Worm (Caenorhabditis elegans) whole organism, L3 larva: Measurements from ENCODE around the gene F45E1.5.

Experiments
- R02D3.7 ChIP-seq: fragments of 150-350 bp; optimal IDR thresholded peaks from 2 replicates; lab custom pipeline; 2014; ENCODE audit warnings: missing biosample characterization, missing genetic modification characterization
- ZK546.5 ChIP-seq: sonication (generic microtip); optimal IDR thresholded peaks from 2 replicates; lab custom pipeline; 2017; ENCODE audit warnings: missing biosample characterization, missing genetic modification characterization
- aly-2 ChIP-seq: fragments of 150-350 bp; optimal IDR thresholded peaks from 2 replicates; lab custom pipeline; 2014; ENCODE audit warnings: missing biosample characterization, missing genetic modification characterization
- ama-1 ChIP-seq: fragments of 150-350 bp; optimal IDR thresholded peaks from 2 replicates; lab custom pipeline; 2018
- ceh-16 ChIP-seq: sonication (generic microtip); optimal IDR thresholded peaks from 2 replicates; lab custom pipeline; 2017; ENCODE audit warnings: missing biosample characterization, missing genetic modification characterization
- ceh-28 ChIP-seq: fragments of 150-350 bp; optimal IDR thresholded peaks from 2 replicates; lab custom pipeline; 2014; ENCODE audit warnings: missing biosample characterization, missing genetic modification reagents, missing genetic modification characterization
- ceh-82 ChIP-seq: fragments of 150-350 bp; optimal IDR thresholded peaks from 2 replicates; lab custom pipeline; 2014; ENCODE audit warnings: missing biosample characterization, missing genetic modification characterization
- ceh-9 ChIP-seq: sonication (generic microtip); optimal IDR thresholded peaks from 2 replicates; lab custom pipeline; 2018; ENCODE audit warnings: missing biosample characterization, missing genetic modification characterization
- daf-12 ChIP-seq: fragments of 150-350 bp; optimal IDR thresholded peaks from 2 replicates; lab custom pipeline; 2014; ENCODE audit warnings: missing biosample characterization, missing genetic modification reagents, missing genetic modification characterization
- elt-2 ChIP-seq: sonication (generic microtip); optimal IDR thresholded peaks from 2 replicates; lab custom pipeline; 2016; ENCODE audit warnings: missing genetic modification reagents, mild to moderate bottlenecking, missing genetic modification characterization, missing compliant biosample characterization
- elt-3 ChIP-seq, 3 experiments: fragments of 150-350 bp in 1 of 3; sonication (generic microtip) in 2 of 3; optimal IDR thresholded peaks; 2 replicates in 2 of 3; 4 replicates in 1 of 3; lab custom pipeline; 2014 to 2017; ENCODE audit warnings: missing biosample characterization in 3 of 3, missing genetic modification characterization in 3 of 3
- eor-1 ChIP-seq, 2 experiments: fragments of 150-350 bp; optimal IDR thresholded peaks; 2 replicates each; lab custom pipeline; 2014 to 2018; ENCODE audit warnings: missing biosample characterization in 2 of 2, missing genetic modification characterization in 2 of 2
- fkh-10 ChIP-seq: sonication (generic microtip); optimal IDR thresholded peaks from 2 replicates; lab custom pipeline; 2017; ENCODE audit warnings: missing biosample characterization, missing genetic modification reagents, missing genetic modification characterization
- fkh-2 ChIP-seq: fragments of 150-350 bp; optimal IDR thresholded peaks from 2 replicates; lab custom pipeline; 2014; ENCODE audit warnings: missing biosample characterization, missing genetic modification reagents, missing genetic modification characterization
- hmg-11 ChIP-seq: sonication (generic microtip); optimal IDR thresholded peaks from 2 replicates; lab custom pipeline; 2016; ENCODE audit warnings: missing genetic modification characterization, missing compliant biosample characterization
- jun-1 ChIP-seq: fragments of 150-350 bp; optimal IDR thresholded peaks from 2 replicates; lab custom pipeline; 2014; ENCODE audit warnings: missing biosample characterization, missing genetic modification reagents, missing genetic modification characterization
- lin-15B ChIP-seq: fragments of 150-350 bp; optimal IDR thresholded peaks from 2 replicates; lab custom pipeline; 2014; ENCODE audit warnings: missing biosample characterization, missing genetic modification characterization
- lsy-12 ChIP-seq: sonication (generic microtip); optimal IDR thresholded peaks from 2 replicates; lab custom pipeline; 2016; ENCODE audit warnings: mild to moderate bottlenecking, missing genetic modification characterization, missing compliant biosample characterization
- mdl-1 ChIP-seq: fragments of 150-350 bp; optimal IDR thresholded peaks from 2 replicates; lab custom pipeline; 2014; ENCODE audit warnings: missing biosample characterization, missing genetic modification characterization
- mml-1 ChIP-seq: fragments of 150-350 bp; sonication (generic microtip); optimal IDR thresholded peaks from 3 replicates; lab custom pipeline; 2014; ENCODE audit warnings: missing biosample characterization, missing genetic modification characterization
- nfya-1 ChIP-seq: sonication (generic microtip); optimal IDR thresholded peaks from 2 replicates; lab custom pipeline; 2017; ENCODE audit warnings: missing genetic modification characterization, mild to moderate bottlenecking, missing compliant biosample characterization, antibody characterized with exemption, moderate library complexity; ENCODE audit not compliant: insufficient read depth
- nhr-23 ChIP-seq: fragments of 150-350 bp; optimal IDR thresholded peaks from 2 replicates; lab custom pipeline; 2014; ENCODE audit warnings: missing biosample characterization, missing genetic modification reagents, missing genetic modification characterization
- nhr-237 ChIP-seq: fragments of 150-350 bp; optimal IDR thresholded peaks from 2 replicates; lab custom pipeline; 2014; ENCODE audit warnings: missing biosample characterization, missing genetic modification characterization
- nhr-25 ChIP-seq: sonication (generic microtip); optimal IDR thresholded peaks from 2 replicates; lab custom pipeline; 2017; ENCODE audit warnings: missing biosample characterization, missing genetic modification characterization
- nhr-28 ChIP-seq: fragments of 150-350 bp; optimal IDR thresholded peaks from 2 replicates; lab custom pipeline; 2014; ENCODE audit warnings: missing biosample characterization, missing genetic modification characterization
- nhr-43 ChIP-seq: sonication (generic microtip); optimal IDR thresholded peaks from 2 replicates; lab custom pipeline; 2016; ENCODE audit warnings: mild to moderate bottlenecking, missing genetic modification characterization, missing compliant biosample characterization; ENCODE audit not compliant: poor library complexity, severe bottlenecking
- nhr-76 ChIP-seq: fragments of 150-350 bp; sonication (generic microtip); optimal IDR thresholded peaks from 5 replicates; lab custom pipeline; 2014; ENCODE audit warnings: missing biosample characterization, missing genetic modification characterization
- nhr-77 ChIP-seq: fragments of 150-350 bp; optimal IDR thresholded peaks from 2 replicates; lab custom pipeline; 2014; ENCODE audit warnings: missing biosample characterization, missing genetic modification characterization
- pha-4 ChIP-seq: fragments of 150-350 bp; optimal IDR thresholded peaks from 2 replicates; lab custom pipeline; 2014; ENCODE audit warnings: missing biosample characterization, missing genetic modification reagents, missing genetic modification characterization
- pqm-1 ChIP-seq: fragments of 150-350 bp; optimal IDR thresholded peaks from 2 replicates; lab custom pipeline; 2017; ENCODE audit warnings: missing biosample characterization, missing genetic modification characterization, inconsistent platforms
- skn-1 ChIP-seq: fragments of 150-350 bp; optimal IDR thresholded peaks from 2 replicates; lab custom pipeline; 2014; ENCODE audit warnings: missing biosample characterization, missing genetic modification characterization
- snpc-4 ChIP-seq: fragments of 150-350 bp; optimal IDR thresholded peaks from 2 replicates; lab custom pipeline; 2014; ENCODE audit warnings: missing biosample characterization, missing genetic modification characterization
- tbx-2 ChIP-seq: sonication (generic microtip); optimal IDR thresholded peaks from 2 replicates; lab custom pipeline; 2016; ENCODE audit warnings: mild to moderate bottlenecking, missing genetic modification characterization, missing compliant biosample characterization
- unc-39 ChIP-seq: sonication (generic microtip); optimal IDR thresholded peaks from 4 replicates; lab custom pipeline; 2017; ENCODE audit warnings: missing biosample characterization, missing genetic modification characterization
- unc-62 ChIP-seq: fragments of 150-350 bp; sonication (generic microtip); optimal IDR thresholded peaks from 4 replicates; lab custom pipeline; 2014; ENCODE audit warnings: missing biosample characterization, missing genetic modification reagents, missing genetic modification characterization
- zag-1 ChIP-seq: fragments of 150-350 bp; optimal IDR thresholded peaks from 2 replicates; lab custom pipeline; 2014; ENCODE audit warnings: missing biosample characterization, missing genetic modification characterization
- ztf-11 ChIP-seq: fragments of 150-350 bp; optimal IDR thresholded peaks from 2 replicates; lab custom pipeline; 2014; ENCODE audit warnings: missing biosample characterization, missing genetic modification characterization
- ztf-4 ChIP-seq: fragments of 150-350 bp; optimal IDR thresholded peaks from 2 replicates; lab custom pipeline; 2014; ENCODE audit warnings: missing biosample characterization, missing genetic modification characterization

The F45E1.5 gene

DNA sequence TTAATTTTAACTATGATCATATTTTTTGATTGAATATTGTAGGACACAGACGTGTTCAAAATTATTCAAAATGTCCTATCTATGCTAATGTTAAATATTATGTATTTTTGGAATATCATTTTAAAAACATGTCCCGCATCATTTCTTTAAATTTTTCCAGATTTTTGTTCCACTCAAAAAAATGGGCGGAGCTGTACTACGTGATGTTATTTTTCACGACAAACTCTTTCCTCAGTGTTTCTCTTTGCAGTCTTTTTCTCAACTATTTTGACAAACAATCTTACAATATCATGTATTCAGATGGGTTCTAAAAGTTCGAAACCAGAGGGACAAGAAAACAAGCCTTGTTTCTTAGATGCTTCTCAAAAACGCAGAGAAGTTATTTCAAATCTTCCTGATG lies at the start of gene F45E1.5:
Gene F45E1.5 (plus strand): TSS at position 301 of the 400 bp plus-strand sequence.
- TF ChIP-seq ztf-11 (tag; lab: Kevin White, UChicago) (no peak), aly-2 (no peak), pqm-1 (tag; lab: Kevin White, UChicago) (no peak), nhr-23 (tag; lab: Kevin White, UChicago) (no peak), unc-39 (tag; lab: Kevin White, UChicago) (no peak), elt-2 (tag; lab: Kevin White, UChicago) (no peak), ceh-82 (no peak), ceh-9 (tag; lab: Kevin White, UChicago) (no peak), nhr-76 (no peak), mml-1 (no peak), mdl-1 (tag; lab: Kevin White, UChicago) (no peak)

DNA sequence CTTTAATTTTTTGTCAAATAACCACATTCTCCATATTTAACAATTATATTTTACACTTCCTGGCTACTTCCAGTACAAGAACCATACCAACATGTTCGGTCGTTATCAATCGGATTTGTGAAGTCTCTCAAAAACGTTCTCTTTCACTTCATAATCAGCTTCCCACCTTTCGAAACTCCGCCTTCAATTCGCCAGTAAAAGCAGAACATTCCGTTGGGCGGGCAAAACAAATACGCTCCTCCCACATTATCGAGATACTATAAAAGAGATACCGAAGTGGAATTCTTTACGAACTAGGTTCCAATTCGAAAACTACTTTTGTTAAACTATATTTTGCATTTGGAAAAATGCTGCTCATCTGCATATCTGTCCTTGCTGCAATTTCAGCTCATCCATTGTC lies 46.0 kb upstream of the F45E1.5 start, which contains the start of gene zig-3:
Gene zig-3 (plus strand): TSS at position 301 of the 400 bp plus-strand sequence.
- no peak for TF ChIP-seq ZK546.5 (tag; lab: Kevin White, UChicago)
- TF ChIP-seq fkh-2 (tag; lab: Kevin White, UChicago): no peak
- TF ChIP-seq tbx-2 (tag; lab: Kevin White, UChicago): no peak
- no peak for TF ChIP-seq ztf-11 (tag; lab: Kevin White, UChicago)
- TF ChIP-seq unc-62 (GFP tag; lab: Kevin White, UChicago): no peak
- no peak for TF ChIP-seq nhr-28 (tag; lab: Kevin White, UChicago)
- no peak for TF ChIP-seq zag-1 (tag; lab: Kevin White, UChicago)
- TF ChIP-seq nhr-43 (tag; lab: Kevin White, UChicago): no peak
- no peak for TF ChIP-seq pha-4
- no peak for TF ChIP-seq pqm-1 (tag; lab: Kevin White, UChicago)
- TF ChIP-seq ceh-28 (tag; lab: Kevin White, UChicago): no peak
- TF ChIP-seq lsy-12 (tag; lab: Kevin White, UChicago): no peak
- no peak for TF ChIP-seq ztf-4
- no peak for TF ChIP-seq R02D3.7 (tag; lab: Kevin White, UChicago)
- no peak for TF ChIP-seq lin-15B (tag; lab: Kevin White, UChicago)
- no peak for TF ChIP-seq ceh-9 (tag; lab: Kevin White, UChicago)
- no peak for TF ChIP-seq ceh-16 (tag; lab: Kevin White, UChicago)
- no peak for TF ChIP-seq daf-12 (tag; lab: Kevin White, UChicago)
- no peak for TF ChIP-seq nfya-1 (tag; lab: Kevin White, UChicago)
- no peak for TF ChIP-seq ceh-82

DNA sequence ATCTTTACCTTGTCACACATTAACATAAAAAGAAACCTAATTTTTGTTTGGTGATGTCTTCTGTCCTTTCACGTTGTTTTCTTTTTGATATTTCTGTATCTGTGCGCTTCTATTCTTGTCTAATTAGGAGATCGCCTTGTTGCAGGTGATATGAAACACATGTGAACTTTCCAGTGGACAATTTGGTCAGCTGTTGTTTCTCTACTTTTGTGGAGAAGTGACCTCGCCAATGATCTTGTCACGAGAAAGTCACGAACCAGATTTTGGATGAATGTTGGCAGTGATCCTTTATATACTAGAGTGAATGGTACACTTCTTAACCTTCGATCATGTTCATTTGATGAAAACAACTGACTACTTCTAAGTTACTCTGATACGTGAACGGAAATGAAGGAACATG lies 44.0 kb upstream of the F45E1.5 start:
- no peak for TF ChIP-seq jun-1
- no peak for TF ChIP-seq R02D3.7 (tag; lab: Kevin White, UChicago)
- no peak for TF ChIP-seq elt-3 (tag; optimal IDR thresholded peaks at IDR 0.05; lab: Kevin White, UChicago)
- no peak for TF ChIP-seq nfya-1 (tag; lab: Kevin White, UChicago)
- no peak for TF ChIP-seq mml-1
- no peak for TF ChIP-seq nhr-43 (tag; lab: Kevin White, UChicago)
- TF ChIP-seq ztf-11 (tag; lab: Kevin White, UChicago): no peak
- TF ChIP-seq fkh-10 (GFP tag; lab: Kevin White, UChicago): no peak
- no peak for TF ChIP-seq ama-1 (lab: Kevin White, UChicago)
- TF ChIP-seq fkh-2 (tag; lab: Kevin White, UChicago): no peak
- TF ChIP-seq eor-1 (tag; optimal IDR thresholded peaks at IDR 0.05; lab: Kevin White, UChicago): no peak
- no peak for TF ChIP-seq mdl-1 (tag; lab: Kevin White, UChicago)
- TF ChIP-seq nhr-77 (tag; lab: Kevin White, UChicago): no peak
- TF ChIP-seq nhr-76: no peak
- TF ChIP-seq zag-1 (tag; lab: Kevin White, UChicago): no peak

DNA sequence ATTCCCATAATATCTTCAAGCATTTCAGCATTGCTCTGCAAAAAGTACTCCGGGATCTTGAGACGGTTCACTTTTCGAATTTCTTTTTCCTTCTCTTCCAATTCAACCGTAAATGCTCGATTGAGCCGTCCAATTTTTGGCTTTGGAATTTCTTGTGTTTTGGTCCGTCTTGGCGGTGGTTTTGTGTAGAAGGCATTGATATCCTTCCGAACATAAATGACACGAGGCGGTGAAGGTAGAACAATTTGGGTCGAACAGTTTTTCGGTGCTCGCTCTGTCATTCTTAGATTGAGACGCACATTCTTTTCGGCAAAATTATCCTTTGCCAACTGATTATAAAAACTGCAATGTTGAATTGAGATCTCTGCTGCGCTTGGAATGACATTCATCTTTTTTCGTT lies 33.8 kb upstream of the F45E1.5 start:
- TF ChIP-seq ceh-82 (no peak), hmg-11 (no peak), ztf-4 (no peak), ama-1 (lab: Kevin White, UChicago) (no peak), skn-1 (tag; lab: Kevin White, UChicago) (no peak), nhr-237 (tag; lab: Kevin White, UChicago) (no peak), unc-39 (tag; lab: Kevin White, UChicago) (no peak), elt-2 (tag; lab: Kevin White, UChicago) (no peak), nhr-28 (tag; lab: Kevin White, UChicago) (no peak), snpc-4 (tag; lab: Kevin White, UChicago) (no peak), elt-3 (tag; optimal IDR thresholded peaks at IDR 0.05; lab: Kevin White, UChicago) (no peak), mml-1 (no peak), nhr-25 (tag; lab: Kevin White, UChicago) (no peak), ceh-16 (tag; lab: Kevin White, UChicago) (no peak)
